Worm (Caenorhabditis elegans) whole organism, L2 larva: ENCODE measurements around the gene itsn-1.

Experiments used
- alr-1 ChIP-seq: fragments of 150-350 bp; optimal IDR thresholded peaks from 2 replicates; lab custom pipeline; 2014; ENCODE audit warnings: missing biosample characterization, missing genetic modification characterization
- blmp-1 ChIP-seq: sonication (generic microtip); optimal IDR thresholded peaks from 2 replicates; lab custom pipeline; 2017; ENCODE audit warnings: missing genetic modification characterization, mild to moderate bottlenecking, missing compliant biosample characterization, antibody characterized with exemption, moderate library complexity; ENCODE audit not compliant: insufficient read depth
- crh-2 ChIP-seq: sonication (generic microtip); optimal IDR thresholded peaks from 2 replicates; lab custom pipeline; 2017; ENCODE audit warnings: missing biosample characterization, missing genetic modification characterization
- dmd-4 ChIP-seq: sonication (generic microtip); optimal IDR thresholded peaks from 2 replicates; lab custom pipeline; 2017; ENCODE audit warnings: missing biosample characterization, missing genetic modification characterization
- fos-1 ChIP-seq: fragments of 150-350 bp; optimal IDR thresholded peaks from 2 replicates; lab custom pipeline; 2014; ENCODE audit warnings: missing biosample characterization, missing genetic modification characterization
- nhr-10 ChIP-seq: sonication (generic microtip); optimal IDR thresholded peaks from 2 replicates; lab custom pipeline; 2017; ENCODE audit warnings: missing biosample characterization, missing genetic modification characterization
- nhr-23 ChIP-seq: fragments of 150-350 bp; optimal IDR thresholded peaks from 2 replicates; lab custom pipeline; 2014; ENCODE audit warnings: missing biosample characterization, missing genetic modification reagents, missing genetic modification characterization
- nhr-237 ChIP-seq: fragments of 150-350 bp; optimal IDR thresholded peaks from 2 replicates; lab custom pipeline; 2014; ENCODE audit warnings: missing biosample characterization, missing genetic modification characterization
- snpc-4 ChIP-seq: fragments of 150-350 bp; optimal IDR thresholded peaks from 2 replicates; lab custom pipeline; 2014; ENCODE audit warnings: missing biosample characterization, missing genetic modification characterization
- unc-62 ChIP-seq: fragments of 150-350 bp; optimal IDR thresholded peaks from 2 replicates; lab custom pipeline; 2014; ENCODE audit warnings: missing biosample characterization, missing genetic modification reagents, missing genetic modification characterization
- ztf-11 ChIP-seq: sonication (generic microtip); optimal IDR thresholded peaks from 2 replicates; lab custom pipeline; 2017; ENCODE audit warnings: missing biosample characterization, missing genetic modification characterization

- TF ChIP-seq blmp-1 (tag; lab: Kevin White, UChicago) (no peak), fos-1 (tag; lab: Kevin White, UChicago) (no peak), unc-62 (GFP tag; lab: Kevin White, UChicago) (no peak), nhr-10 (no peak), nhr-237 (tag; lab: Kevin White, UChicago) (no peak), crh-2 (tag; lab: Kevin White, UChicago) (no peak), nhr-23 (tag; lab: Kevin White, UChicago) (no peak), ztf-11 (no peak), dmd-4 (tag; lab: Kevin White, UChicago) (no peak), alr-1 (no peak), snpc-4 (tag; lab: Kevin White, UChicago) (no peak)
Observed at ce11 chrIV:17084839-17085238, 34.6 kb upstream of the itsn-1 start.
